Fruit fly (Drosophila melanogaster): ENCODE measurements around the gene AP-2sigma.

- no peak for TF ChIP-seq ttk (optimal IDR thresholded peaks at IDR 0.05)
- no peak for TF ChIP-seq psq (optimal IDR thresholded peaks at IDR 0.05)
- no peak for TF ChIP-seq h (optimal IDR thresholded peaks at IDR 0.05)
Measured at dm6 chr3R:21271208-21271607, 1.3 kb upstream of the AP-2sigma start.

Measured in Kc167 (cell line).